Fruit fly (Drosophila melanogaster) whole organism, embryonic: Measurements from ENCODE around the gene Mocs2A.
A peak's percentile ranks its signal among the peaks of the same experiment; 100 is the strongest.

Experiments used
- Antp ChIP-seq: fragments of 200-800 bp; sonication (Bioruptor generic); optimal IDR thresholded peaks from 3 replicates; lab custom pipeline; 2016; ENCODE audit warnings: missing biosample characterization, missing genetic modification characterization
- Atf6 ChIP-seq: fragments of 200-800 bp; sonication (Bioruptor generic); IDR thresholded peaks from 2 replicates; pipeline ENCODE4 v1.3.6; 2022; ENCODE audit warnings: missing biosample characterization, missing genetic modification characterization
- CG10267 ChIP-seq: fragments of 200-800 bp; sonication (Bioruptor generic); optimal IDR thresholded peaks from 2 replicates; lab custom pipeline; 2018; ENCODE audit warnings: missing biosample characterization, mild to moderate bottlenecking, missing genetic modification characterization, moderate library complexity
- CG10321 ChIP-seq: fragments of 200-800 bp; sonication (Bioruptor generic); IDR thresholded peaks from 2 replicates; pipeline ENCODE4 v1.3.6; 2022; ENCODE audit warnings: missing biosample characterization, missing genetic modification characterization
- CG10565 ChIP-seq: fragments of 200-800 bp; sonication (Bioruptor generic); optimal IDR thresholded peaks from 3 replicates; lab custom pipeline; 2016; ENCODE audit warnings: missing biosample characterization, mild to moderate bottlenecking, missing genetic modification characterization
- CG10979 ChIP-seq: fragments of 200-800 bp; sonication (Bioruptor generic); optimal IDR thresholded peaks from 2 replicates; lab custom pipeline; 2018; ENCODE audit warnings: missing biosample characterization, mild to moderate bottlenecking, missing genetic modification characterization, moderate library complexity
- CG16815 ChIP-seq: fragments of 200-800 bp; sonication (Bioruptor generic); optimal IDR thresholded peaks from 3 replicates; lab custom pipeline; 2017; ENCODE audit warnings: missing biosample characterization, mild to moderate bottlenecking, missing genetic modification characterization
- CG2116 ChIP-seq: fragments of 200-800 bp; sonication (Bioruptor generic); optimal IDR thresholded peaks from 3 replicates; lab custom pipeline; 2018; ENCODE audit warnings: missing biosample characterization, mild to moderate bottlenecking, missing genetic modification characterization
- CG2678 ChIP-seq: fragments of 200-800 bp; sonication (Bioruptor generic); optimal IDR thresholded peaks from 3 replicates; lab custom pipeline; 2019; ENCODE audit warnings: missing biosample characterization, mild to moderate bottlenecking, missing genetic modification characterization, moderate library complexity
- CG30020 ChIP-seq: fragments of 200-800 bp; optimal IDR thresholded peaks from 2 replicates; lab custom pipeline; 2019; ENCODE audit warnings: missing biosample characterization, mild to moderate bottlenecking, missing genetic modification characterization, moderate library complexity
- CG3163 ChIP-seq: fragments of 200-800 bp; sonication (Bioruptor generic); optimal IDR thresholded peaks from 3 replicates; lab custom pipeline; 2016; ENCODE audit warnings: missing biosample characterization, missing genetic modification characterization
- CG34422 ChIP-seq: fragments of 200-800 bp; sonication (Bioruptor generic); IDR thresholded peaks from 3 replicates; pipeline ENCODE4 v1.3.6; 2022; ENCODE audit warnings: missing biosample characterization, missing genetic modification characterization
- CG3995 ChIP-seq: fragments of 200-800 bp; sonication (Bioruptor generic); optimal IDR thresholded peaks from 3 replicates; lab custom pipeline; 2016; ENCODE audit warnings: missing biosample characterization, missing genetic modification characterization
- CG7745 ChIP-seq: fragments of 200-800 bp; sonication (Bioruptor generic); optimal IDR thresholded peaks from 2 replicates; lab custom pipeline; 2018; ENCODE audit warnings: missing biosample characterization, mild to moderate bottlenecking, missing genetic modification characterization, moderate library complexity
- CG7786 ChIP-seq: fragments of 200-800 bp; sonication (Bioruptor generic); optimal IDR thresholded peaks from 2 replicates; lab custom pipeline; 2016; ENCODE audit warnings: missing biosample characterization, missing genetic modification characterization
- CG7987 ChIP-seq: fragments of 200-800 bp; sonication (Bioruptor generic); optimal IDR thresholded peaks from 2 replicates; lab custom pipeline; 2018; ENCODE audit warnings: missing biosample characterization, mild to moderate bottlenecking, missing genetic modification characterization, moderate library complexity
- CG8281 ChIP-seq: fragments of 200-800 bp; sonication (Bioruptor generic); optimal IDR thresholded peaks from 2 replicates; lab custom pipeline; 2018; ENCODE audit warnings: missing biosample characterization, mild to moderate bottlenecking, missing genetic modification characterization, moderate library complexity
- CG8359 ChIP-seq: fragments of 200-800 bp; sonication (Bioruptor generic); optimal IDR thresholded peaks from 2 replicates; lab custom pipeline; 2017; ENCODE audit warnings: missing biosample characterization, mild to moderate bottlenecking, missing genetic modification characterization, borderline replicate concordance
- Fer1 ChIP-seq: fragments of 200-800 bp; sonication (Bioruptor generic); optimal IDR thresholded peaks from 2 replicates; lab custom pipeline; 2017; ENCODE audit warnings: missing biosample characterization, mild to moderate bottlenecking, missing genetic modification characterization
- Max ChIP-seq: fragments of 200-800 bp; sonication (Bioruptor generic); optimal IDR thresholded peaks from 2 replicates; lab custom pipeline; 2016; ENCODE audit warnings: missing biosample characterization, mild to moderate bottlenecking, missing genetic modification characterization
- Neu2 ChIP-seq: fragments of 200-800 bp; sonication (Bioruptor generic); optimal IDR thresholded peaks from 3 replicates; lab custom pipeline; 2016; ENCODE audit warnings: missing biosample characterization, missing genetic modification characterization, borderline replicate concordance
- Ptx1 ChIP-seq: fragments of 200-800 bp; sonication (Bioruptor generic); IDR thresholded peaks from 2 replicates; pipeline ENCODE4 v1.3.6; 2022; ENCODE audit warnings: missing biosample characterization, missing genetic modification characterization
- Stat92E ChIP-seq, 3 experiments: fragments of >200 bp in 2 of 3; fragments of 200-800 bp in 1 of 3; sonication (Bioruptor generic) in 1 of 3; optimal IDR thresholded peaks; 2 replicates each; lab custom pipeline; 2017 to 2019; ENCODE audit warnings: missing biosample characterization in 3 of 3, missing genetic modification characterization in 3 of 3, mild to moderate bottlenecking in 1 of 3, moderate library complexity in 1 of 3
- ap ChIP-seq: fragments of 200-800 bp; sonication (Bioruptor generic); IDR thresholded peaks from 2 replicates; pipeline ENCODE4 v1.3.6; 2022; ENCODE audit warnings: missing biosample characterization, missing genetic modification characterization
- chn ChIP-seq: fragments of 200-800 bp; sonication (Bioruptor generic); optimal IDR thresholded peaks from 2 replicates; lab custom pipeline; 2016; ENCODE audit warnings: missing biosample characterization, missing genetic modification characterization
- cwo ChIP-seq: fragments of 200-800 bp; sonication (Bioruptor generic); optimal IDR thresholded peaks from 3 replicates; lab custom pipeline; 2017; ENCODE audit warnings: missing biosample characterization, missing genetic modification characterization, mild to moderate bottlenecking, moderate library complexity, missing genetic modification reagents
- dmrt11E ChIP-seq: fragments of 200-800 bp; sonication (Bioruptor generic); optimal IDR thresholded peaks from 3 replicates; lab custom pipeline; 2018; ENCODE audit warnings: missing biosample characterization, mild to moderate bottlenecking, missing genetic modification characterization, moderate library complexity
- emc ChIP-seq: fragments of 200-800 bp; sonication (Bioruptor generic); optimal IDR thresholded peaks from 2 replicates; lab custom pipeline; 2016; ENCODE audit warnings: missing biosample characterization, missing genetic modification characterization
- ewg ChIP-seq: fragments of 200-800 bp; sonication (Bioruptor generic); optimal IDR thresholded peaks from 3 replicates; lab custom pipeline; 2017; ENCODE audit warnings: mild to moderate bottlenecking, missing biosample characterization, missing genetic modification reagents, missing genetic modification characterization
- exex ChIP-seq: fragments of 200-800 bp; sonication (Bioruptor generic); optimal IDR thresholded peaks from 4 replicates; lab custom pipeline; 2018; ENCODE audit warnings: missing biosample characterization, mild to moderate bottlenecking, missing genetic modification characterization, moderate library complexity
- gcm2 ChIP-seq: fragments of 200-800 bp; sonication (Bioruptor generic); optimal IDR thresholded peaks from 2 replicates; lab custom pipeline; 2016; ENCODE audit warnings: missing biosample characterization, missing genetic modification characterization
- grn ChIP-seq: fragments of 200-800 bp; sonication (Bioruptor generic); optimal IDR thresholded peaks from 3 replicates; lab custom pipeline; 2017; ENCODE audit warnings: missing biosample characterization, missing genetic modification characterization
- knrl ChIP-seq: fragments of 200-800 bp; sonication (Bioruptor generic); IDR thresholded peaks from 3 replicates; pipeline ENCODE4 v1.3.6; 2022; ENCODE audit warnings: missing biosample characterization, missing genetic modification characterization; ENCODE audit not compliant: partially characterized antibody
- lov ChIP-seq, 2 experiments: fragments of 200-800 bp in 1 of 2; fragments of >200 bp in 1 of 2; sonication (Bioruptor generic) in 1 of 2; IDR thresholded peaks in 1 of 2; optimal IDR thresholded peaks in 1 of 2; 2 replicates in 1 of 2; 3 replicates in 1 of 2; pipeline versions ENCODE4 v1.3.6 to Lab custom; 2017 to 2022; ENCODE audit warnings: missing biosample characterization in 1 of 2, missing genetic modification characterization in 1 of 2
- mirr ChIP-seq: fragments of 200-800 bp; sonication (Bioruptor generic); optimal IDR thresholded peaks from 3 replicates; lab custom pipeline; 2018; ENCODE audit warnings: missing biosample characterization, mild to moderate bottlenecking, missing genetic modification characterization
- nmo ChIP-seq: fragments of 200-800 bp; sonication (Bioruptor generic); optimal IDR thresholded peaks from 2 replicates; lab custom pipeline; 2018; ENCODE audit warnings: missing biosample characterization, mild to moderate bottlenecking, missing genetic modification characterization, moderate library complexity
- nom ChIP-seq: fragments of 200-800 bp; sonication (Bioruptor generic); optimal IDR thresholded peaks from 2 replicates; lab custom pipeline; 2017; ENCODE audit warnings: missing biosample characterization, missing genetic modification characterization, mild to moderate bottlenecking, moderate library complexity, missing genetic modification reagents
- onecut ChIP-seq: fragments of 200-800 bp; sonication (Bioruptor generic); IDR thresholded peaks from 2 replicates; pipeline ENCODE4 v1.3.6; 2022; ENCODE audit warnings: missing biosample characterization, missing genetic modification characterization
- pita ChIP-seq: fragments of 200-800 bp; sonication (Bioruptor generic); optimal IDR thresholded peaks from 2 replicates; lab custom pipeline; 2017; ENCODE audit warnings: missing biosample characterization, mild to moderate bottlenecking, missing genetic modification characterization
- ro ChIP-seq: fragments of 200-800 bp; sonication (Bioruptor generic); IDR thresholded peaks from 2 replicates; pipeline ENCODE4 v1.3.6; 2022; ENCODE audit warnings: missing biosample characterization, missing genetic modification characterization
- sd ChIP-seq: fragments of 200-800 bp; sonication (Bioruptor generic); optimal IDR thresholded peaks from 3 replicates; lab custom pipeline; 2018; ENCODE audit warnings: missing biosample characterization, mild to moderate bottlenecking, missing genetic modification characterization, moderate library complexity
- slbo ChIP-seq: fragments of 200-800 bp; sonication (Bioruptor generic); IDR thresholded peaks from 2 replicates; pipeline ENCODE4 v1.3.6; 2022; ENCODE audit warnings: missing biosample characterization, missing genetic modification characterization
- tin ChIP-seq: fragments of 200-800 bp; sonication (Bioruptor generic); optimal IDR thresholded peaks from 3 replicates; lab custom pipeline; 2016; ENCODE audit warnings: missing biosample characterization, missing genetic modification characterization
- tx ChIP-seq: fragments of 200-800 bp; sonication (Bioruptor generic); optimal IDR thresholded peaks from 2 replicates; lab custom pipeline; 2016; ENCODE audit warnings: missing biosample characterization, missing genetic modification characterization
- unc-4 ChIP-seq: fragments of 200-800 bp; sonication (Bioruptor generic); IDR thresholded peaks from 2 replicates; pipeline ENCODE4 v1.3.6; 2022; ENCODE audit warnings: missing biosample characterization, missing genetic modification characterization; ENCODE audit not compliant: partially characterized antibody

Mocs2A gene

dm6 chr3R:25137565-25138367, 10.6 kb upstream of the Mocs2A start, which contains the start of gene danr (continued):
- TF ChIP-seq CG7987 (GFP tag; lab: Kevin White, UChicago): no peak
- TF ChIP-seq sd (tag; lab: Kevin White, UChicago): no peak
- no peak for TF ChIP-seq lov (optimal IDR thresholded peaks at IDR 0.05; lab: Kevin White, UChicago)
- TF ChIP-seq lov (GFP tag; IDR thresholded peaks at IDR 0.05; lab: Robert Waterston, UW): peak; percentile 52; the same call in 1 of the 3 replicates
- TF ChIP-seq slbo: no peak
- TF ChIP-seq CG3163 (GFP tag; lab: Kevin White, UChicago): peak; percentile 63
- no peak for TF ChIP-seq Fer1 (GFP tag; lab: Kevin White, UChicago)
- TF ChIP-seq nom (GFP tag; lab: Kevin White, UChicago): peak; percentile 6

- TF ChIP-seq onecut: peak; percentile 89
- peak; percentile 69 for TF ChIP-seq ewg (GFP tag; lab: Kevin White, UChicago)
- TF ChIP-seq unc-4 (GFP tag; lab: Robert Waterston, UW): peak; percentile 42; the same call in 1 of the 2 replicates
- TF ChIP-seq CG2116: peak; percentile 24
These were observed 3.9 kb upstream of the Mocs2A start, which contains the start of gene Bili for dm6 chr3R:25131042-25131441. TSS of gene Bili (plus strand) at chr3R:25131306.

dm6 chr3R:25126823-25127222, 336 bp downstream of the Mocs2A start:
- TF ChIP-seq grn (GFP tag; lab: Kevin White, UChicago): peak; percentile 19
- no peak for TF ChIP-seq Antp (GFP tag; lab: Kevin White, UChicago)
- no peak for TF ChIP-seq tin (GFP tag; lab: Kevin White, UChicago)
- TF ChIP-seq CG10565 (GFP tag; lab: Kevin White, UChicago): no peak
- TF ChIP-seq pita (GFP tag; lab: Kevin White, UChicago): no peak
- no peak for TF ChIP-seq CG34422
- no peak for TF ChIP-seq dmrt11E (tag; lab: Kevin White, UChicago)
- TF ChIP-seq CG7745 (tag; lab: Kevin White, UChicago): no peak
- TF ChIP-seq knrl (GFP tag; lab: Robert Waterston, UW): no peak
- peak; percentile 6 for TF ChIP-seq mirr (GFP tag; lab: Kevin White, UChicago)
- TF ChIP-seq ro (GFP tag; lab: Robert Waterston, UW): no peak
- no peak for TF ChIP-seq CG7786
- no peak for TF ChIP-seq CG30020 (tag; lab: Kevin White, UChicago)
- no peak for TF ChIP-seq gcm2 (GFP tag; lab: Kevin White, UChicago)
- TF ChIP-seq sd (tag; lab: Kevin White, UChicago): no peak
- TF ChIP-seq CG10321 (GFP tag; lab: Robert Waterston, UW): no peak
- no peak for TF ChIP-seq Stat92E (GFP tag; optimal IDR thresholded peaks at IDR 0.05; lab: Kevin White, UChicago)
- TF ChIP-seq nmo (GFP tag; lab: Kevin White, UChicago): no peak
- no peak for TF ChIP-seq Atf6
- no peak for TF ChIP-seq Max (GFP tag; lab: Kevin White, UChicago)
- TF ChIP-seq Neu2 (GFP tag; lab: Kevin White, UChicago): no peak
- no peak for TF ChIP-seq CG8359
- no peak for TF ChIP-seq tx (GFP tag; lab: Kevin White, UChicago)
- TF ChIP-seq CG8281 (tag; lab: Kevin White, UChicago): peak; percentile 64
- peak; percentile 23 for TF ChIP-seq exex
- no peak for TF ChIP-seq chn
- no peak for TF ChIP-seq emc (GFP tag; lab: Kevin White, UChicago)
- no peak for TF ChIP-seq Ptx1 (GFP tag; lab: Robert Waterston, UW)
- TF ChIP-seq CG3995: no peak
- TF ChIP-seq ap (GFP tag; lab: Robert Waterston, UW): no peak
- no peak for TF ChIP-seq CG16815 (GFP tag; lab: Kevin White, UChicago)
- TF ChIP-seq CG10267: no peak
- no peak for TF ChIP-seq CG2678 (tag; lab: Kevin White, UChicago)
- peak; percentile 42 for TF ChIP-seq cwo (GFP tag; lab: Kevin White, UChicago)
- no peak for TF ChIP-seq CG10979
